Worm (Caenorhabditis elegans): ENCODE results near the gene C55A6.7.

DNA sequence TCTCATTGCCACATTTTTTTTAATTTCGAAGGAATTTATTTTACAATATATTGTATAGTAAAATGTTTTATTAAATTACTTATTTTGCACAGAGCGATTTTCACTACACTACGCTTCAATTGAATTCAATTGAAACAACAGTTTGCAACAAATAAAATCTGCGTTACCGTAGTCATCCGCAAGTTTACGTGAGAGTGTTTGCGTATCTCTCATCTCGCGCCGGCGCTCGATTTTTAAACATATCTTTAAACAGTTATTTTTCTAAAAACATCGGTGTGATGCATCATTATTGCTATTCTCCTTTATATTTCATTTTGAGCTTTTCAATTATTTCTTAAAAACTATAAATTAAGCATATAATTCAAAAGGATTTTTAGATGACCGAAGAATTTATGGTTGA is 33.9 kb upstream of the C55A6.7 start, which contains the start of gene duo-1:
- TF ChIP-seq hnd-1 (tag; optimal IDR thresholded peaks at IDR 0.05) = no peak
- TF ChIP-seq ama-1 (optimal IDR thresholded peaks at IDR 0.05) = no peak
- TF ChIP-seq ceh-13 (GFP tag; optimal IDR thresholded peaks at IDR 0.05) = no peak
- TF ChIP-seq flt-1 (GFP tag; IDR thresholded peaks at IDR 0.05) = no peak
- no peak for TF ChIP-seq sea-1 (GFP tag; conservative IDR thresholded peaks at IDR 0.05)
- TF ChIP-seq tbx-11 (GFP tag; IDR thresholded peaks at IDR 0.05) = no peak
- TF ChIP-seq pes-1 (GFP tag; IDR thresholded peaks at IDR 0.05) = no peak

All from whole organism, early embryonic.